Worm (Caenorhabditis elegans): ENCODE results near the gene F10B5.3.
A peak's percentile ranks its signal among the peaks of the same experiment; 100 is the strongest.

- TF ChIP-seq nfya-1 (tag; optimal IDR thresholded peaks at IDR 0.05; ENCODE audit: borderline replicate concordance, insufficient read depth) (no peak), ceh-40 (GFP tag; IDR thresholded peaks at IDR 0.05) (peak; percentile 92), ama-1 (optimal IDR thresholded peaks at IDR 0.05) (no peak), ama-1 (GFP tag; optimal IDR thresholded peaks at IDR 0.05) (peak in 1 of 2 experiments; percentile 86), ets-4 (GFP tag; optimal IDR thresholded peaks at IDR 0.05) (peak; percentile 91), nfyb-1 (GFP tag; IDR thresholded peaks at IDR 0.05) (peak; percentile 91), tbp1 (GFP tag; optimal IDR thresholded peaks at IDR 0.05) (peak; percentile 96)
Observed at ce11 chrII:8106921-8107695, 42.7 kb downstream of the F10B5.3 start, which contains the start of the genes chst-1 and C41C4.9.

Data from whole organism, young adult.